Fruit fly (Drosophila melanogaster): ENCODE results near the gene CG17154.

- no peak for TF ChIP-seq CG6792 (GFP tag; optimal IDR thresholded peaks at IDR 0.05)
- TF ChIP-seq CG10631 (GFP tag; optimal IDR thresholded peaks at IDR 0.05), result no peak
- no peak for TF ChIP-seq CG1621 (tag; optimal IDR thresholded peaks at IDR 0.05)
- no peak for TF ChIP-seq pdm3 (GFP tag; optimal IDR thresholded peaks at IDR 0.05)
- no peak for TF ChIP-seq CG6854 (GFP tag; optimal IDR thresholded peaks at IDR 0.05)
- TF ChIP-seq Ets21C (GFP tag; optimal IDR thresholded peaks at IDR 0.05), result no peak
Observed at dm6 chr3L:12083861-12084260, 4.6 kb upstream of the CG17154 start.

Data from whole organism, prepupa.